Fruit fly (Drosophila melanogaster) whole organism, pupa: ENCODE measurements around the gene CG33965.

Experiments used
- CG10348 ChIP-seq: fragments of 200-800 bp; sonication (Bioruptor generic); IDR thresholded peaks from 2 replicates; pipeline ENCODE4 v1.3.6; 2022; ENCODE audit warnings: missing biosample characterization, missing genetic modification characterization
- CG12605 ChIP-seq: fragments of 200-800 bp; sonication (Bioruptor generic); IDR thresholded peaks from 2 replicates; pipeline ENCODE4 v1.3.6; 2022; ENCODE audit warnings: missing biosample characterization, missing genetic modification characterization
- CG13204 ChIP-seq: fragments of 200-800 bp; sonication (Bioruptor generic); optimal IDR thresholded peaks from 2 replicates; lab custom pipeline; 2018; ENCODE audit warnings: missing biosample characterization, mild to moderate bottlenecking, missing genetic modification characterization, moderate library complexity
- CG14655 ChIP-seq: fragments of 200-800 bp; sonication (Bioruptor generic); optimal IDR thresholded peaks from 3 replicates; lab custom pipeline; 2017; ENCODE audit warnings: mild to moderate bottlenecking, missing biosample characterization, missing genetic modification reagents, missing genetic modification characterization
- CG15710 ChIP-seq: fragments of 200-800 bp; sonication (Bioruptor generic); optimal IDR thresholded peaks from 2 replicates; lab custom pipeline; 2018; ENCODE audit warnings: missing biosample characterization, mild to moderate bottlenecking, missing genetic modification characterization, moderate library complexity
- CG17806 ChIP-seq: fragments of 200-800 bp; sonication (Bioruptor generic); optimal IDR thresholded peaks from 2 replicates; lab custom pipeline; 2018; ENCODE audit warnings: missing biosample characterization, mild to moderate bottlenecking, missing genetic modification characterization, moderate library complexity
- CG32121 ChIP-seq: fragments of 200-800 bp; sonication (Bioruptor generic); IDR thresholded peaks from 2 replicates; pipeline ENCODE4 v1.3.6; 2022; ENCODE audit warnings: missing biosample characterization, missing genetic modification characterization
- CG34367 ChIP-seq: fragments of 200-800 bp; sonication (Bioruptor generic); optimal IDR thresholded peaks from 2 replicates; lab custom pipeline; 2018; ENCODE audit warnings: missing biosample characterization, mild to moderate bottlenecking, missing genetic modification characterization
- CG4496 ChIP-seq: fragments of 200-800 bp; sonication (Bioruptor generic); IDR thresholded peaks from 3 replicates; pipeline ENCODE4 v1.3.6; 2022; ENCODE audit warnings: missing biosample characterization, missing genetic modification characterization
- CG8159 ChIP-seq: fragments of 200-800 bp; sonication (Bioruptor generic); optimal IDR thresholded peaks from 3 replicates; lab custom pipeline; 2018; ENCODE audit warnings: missing biosample characterization, mild to moderate bottlenecking, missing genetic modification characterization, moderate library complexity
- CG8301 ChIP-seq: fragments of 200-800 bp; sonication (Bioruptor generic); optimal IDR thresholded peaks from 2 replicates; lab custom pipeline; 2018; ENCODE audit warnings: missing biosample characterization, mild to moderate bottlenecking, missing genetic modification characterization
- CG9948 ChIP-seq: fragments of 200-800 bp; sonication (Bioruptor generic); optimal IDR thresholded peaks from 2 replicates; lab custom pipeline; 2018; ENCODE audit warnings: missing biosample characterization, mild to moderate bottlenecking, missing genetic modification characterization, moderate library complexity
- D1 ChIP-seq: fragments of 200-800 bp; sonication (Bioruptor generic); optimal IDR thresholded peaks from 2 replicates; lab custom pipeline; 2018; ENCODE audit warnings: missing biosample characterization, mild to moderate bottlenecking, missing genetic modification characterization, moderate library complexity
- EcR ChIP-seq: fragments of 200-800 bp; sonication (Bioruptor generic); optimal IDR thresholded peaks from 3 replicates; lab custom pipeline; 2019; ENCODE audit warnings: missing biosample characterization, missing genetic modification characterization, mild to moderate bottlenecking, moderate library complexity, missing genetic modification reagents
- Ets98B ChIP-seq: fragments of 200-800 bp; sonication (Bioruptor generic); IDR thresholded peaks from 2 replicates; pipeline ENCODE4 v1.3.6; 2022; ENCODE audit warnings: missing biosample characterization, missing genetic modification characterization
- Pif1A ChIP-seq: fragments of 200-800 bp; sonication (Bioruptor generic); optimal IDR thresholded peaks from 3 replicates; lab custom pipeline; 2016; ENCODE audit warnings: missing biosample characterization, missing genetic modification characterization
- Pif1B ChIP-seq: fragments of 200-800 bp; sonication (Bioruptor generic); optimal IDR thresholded peaks from 3 replicates; lab custom pipeline; 2016; ENCODE audit warnings: missing biosample characterization, missing genetic modification characterization
- Snoo ChIP-seq: fragments of 200-800 bp; sonication (Bioruptor generic); optimal IDR thresholded peaks from 3 replicates; lab custom pipeline; 2017; ENCODE audit warnings: missing biosample characterization, mild to moderate bottlenecking, missing genetic modification characterization, inconsistent platforms
- fd96Ca ChIP-seq: fragments of 200-800 bp; sonication (Bioruptor generic); IDR thresholded peaks from 3 replicates; pipeline ENCODE4 v1.3.6; 2022; ENCODE audit warnings: missing biosample characterization, missing genetic modification characterization
- gl ChIP-seq: fragments of 200-800 bp; sonication (Bioruptor generic); optimal IDR thresholded peaks from 2 replicates; lab custom pipeline; 2018; ENCODE audit warnings: missing biosample characterization, mild to moderate bottlenecking, missing genetic modification characterization
- rn ChIP-seq: fragments of 200-800 bp; sonication (Bioruptor generic); IDR thresholded peaks from 2 replicates; pipeline ENCODE4 v1.3.6; 2022; ENCODE audit warnings: missing biosample characterization, missing genetic modification characterization

The CG33965 gene

dm6 chr3L:1208206-1208605, 24.5 kb upstream of the CG33965 start:
- peak; percentile 20; the same call in 1 of the 2 replicates for TF ChIP-seq CG12605
- TF ChIP-seq gl (tag; lab: Kevin White, UChicago) = no peak
- peak; percentile 51 for TF ChIP-seq EcR (GFP tag; lab: Kevin White, UChicago)
- TF ChIP-seq Ets98B (GFP tag; lab: Robert Waterston, UW) = peak; percentile 49; the same call in 1 of the 2 replicates

dm6 chr3L:1211096-1211495, 21.6 kb upstream of the CG33965 start, which contains the start of gene LysD:
Gene LysD, minus strand, starts transcription at chr3L:1211196.
- TF ChIP-seq CG14655 (GFP tag; lab: Kevin White, UChicago) (no peak), CG32121 (GFP tag; lab: Robert Waterston, UW) (no peak), CG8301 (tag; lab: Kevin White, UChicago) (no peak), CG34367 (tag; lab: Kevin White, UChicago) (no peak), Ets98B (GFP tag; lab: Robert Waterston, UW) (no peak), EcR (GFP tag; lab: Kevin White, UChicago) (no peak), fd96Ca (no peak), Pif1A (no peak)

- TF ChIP-seq Pif1B (GFP tag; lab: Kevin White, UChicago) = no peak
- no peak for TF ChIP-seq D1 (tag; lab: Kevin White, UChicago)
- no peak for TF ChIP-seq CG8159 (tag; lab: Kevin White, UChicago)
- no peak for TF ChIP-seq CG13204
- TF ChIP-seq Snoo (tag; lab: Kevin White, UChicago) = no peak
- no peak for TF ChIP-seq rn (GFP tag; lab: Robert Waterston, UW)
- TF ChIP-seq CG9948 (tag; lab: Kevin White, UChicago) = no peak
- no peak for TF ChIP-seq CG15710 (tag; lab: Kevin White, UChicago)
- no peak for TF ChIP-seq EcR (GFP tag; lab: Kevin White, UChicago)
- TF ChIP-seq fd96Ca = no peak
- TF ChIP-seq CG34367 (tag; lab: Kevin White, UChicago) = no peak
- no peak for TF ChIP-seq CG10348
- no peak for TF ChIP-seq CG14655 (GFP tag; lab: Kevin White, UChicago)
- TF ChIP-seq CG12605 = no peak
- no peak for TF ChIP-seq CG4496
These were observed 20.6 kb upstream of the CG33965 start for dm6 chr3L:1212113-1212512.

- TF ChIP-seq CG10348 = no peak
- TF ChIP-seq Pif1B (GFP tag; lab: Kevin White, UChicago) = no peak
- no peak for TF ChIP-seq CG4496
- no peak for TF ChIP-seq Ets98B (GFP tag; lab: Robert Waterston, UW)
- no peak for TF ChIP-seq CG14655 (GFP tag; lab: Kevin White, UChicago)
- no peak for TF ChIP-seq Snoo (tag; lab: Kevin White, UChicago)
- TF ChIP-seq Pif1A = no peak
- TF ChIP-seq CG9948 (tag; lab: Kevin White, UChicago) = no peak
- TF ChIP-seq gl (tag; lab: Kevin White, UChicago) = no peak
- no peak for TF ChIP-seq CG13204
- TF ChIP-seq CG32121 (GFP tag; lab: Robert Waterston, UW) = no peak
- TF ChIP-seq CG8301 (tag; lab: Kevin White, UChicago) = no peak
- no peak for TF ChIP-seq CG34367 (tag; lab: Kevin White, UChicago)
- no peak for TF ChIP-seq CG8159 (tag; lab: Kevin White, UChicago)
These were observed 20.1 kb upstream of the CG33965 start, which contains the start of gene LysE for dm6 chr3L:1212571-1212970. Gene LysE, plus strand, starts transcription at chr3L:1212827.

dm6 chr3L:1216460-1216859, 16.2 kb upstream of the CG33965 start:
- no peak for TF ChIP-seq CG17806 (tag; lab: Kevin White, UChicago)
- TF ChIP-seq Ets98B (GFP tag; lab: Robert Waterston, UW) = peak; percentile 41
- TF ChIP-seq CG4496 = peak; percentile 51; the same call in 1 of the 3 replicates
- peak; percentile 36 for TF ChIP-seq CG14655 (GFP tag; lab: Kevin White, UChicago)
- peak; percentile 50; the same call in 2 of the 3 replicates for TF ChIP-seq fd96Ca
- TF ChIP-seq rn (GFP tag; lab: Robert Waterston, UW) = 0 out of 2 replicates have a peak, but pooled peaks have one; percentile 26
- TF ChIP-seq CG8301 (tag; lab: Kevin White, UChicago) = peak; percentile 45
- no peak for TF ChIP-seq CG13204
- TF ChIP-seq CG15710 (tag; lab: Kevin White, UChicago) = no peak
- TF ChIP-seq CG10348 = no peak
- no peak for TF ChIP-seq CG32121 (GFP tag; lab: Robert Waterston, UW)

- TF ChIP-seq fd96Ca = no peak
- 0 out of 3 replicates have a peak, but pooled peaks have one; percentile 19 for TF ChIP-seq CG4496
- no peak for TF ChIP-seq CG34367 (tag; lab: Kevin White, UChicago)
- TF ChIP-seq Pif1A = no peak
- TF ChIP-seq, all 21 proteins: peak for 1
These were observed 14.1 kb upstream of the CG33965 start, which contains the start of gene LysP for dm6 chr3L:1218596-1218995. Gene LysP, minus strand, starts transcription at chr3L:1218696.

dm6 chr3L:1227303-1227797, 5.3 kb upstream of the CG33965 start, which contains the start of gene LysS:
Gene LysS, plus strand, starts transcription at chr3L:1227747.
- TF ChIP-seq CG10348 (no peak), CG14655 (GFP tag; lab: Kevin White, UChicago) (no peak)
